Worm (Caenorhabditis elegans) whole organism, L1 larva: ENCODE data around the gene F17E9.4.
"Not testable (repeated sequence)": the region's sequence is repeated elsewhere in the genome, so short reads cannot be mapped to it uniquely, and the experiment has no call there.

Source experiments
- F16B12.6 ChIP-seq: fragments of 150-350 bp; optimal IDR thresholded peaks from 2 replicates; lab custom pipeline; 2014; ENCODE audit warnings: missing biosample characterization, missing genetic modification characterization
- ama-1 ChIP-seq: fragments of 150-350 bp; optimal IDR thresholded peaks from 2 replicates; lab custom pipeline; 2014
- fos-1 ChIP-seq: fragments of 150-350 bp; optimal IDR thresholded peaks from 2 replicates; lab custom pipeline; 2014; ENCODE audit warnings: missing biosample characterization, missing genetic modification characterization
- hlh-4 ChIP-seq: sonication (generic microtip); optimal IDR thresholded peaks from 2 replicates; lab custom pipeline; 2016; ENCODE audit warnings: mild to moderate bottlenecking, missing genetic modification characterization, missing compliant biosample characterization
- pag-3 ChIP-seq: sonication (generic microtip); optimal IDR thresholded peaks from 2 replicates; lab custom pipeline; 2017; ENCODE audit warnings: missing genetic modification characterization, mild to moderate bottlenecking, missing compliant biosample characterization, antibody characterized with exemption, borderline replicate concordance; ENCODE audit not compliant: insufficient read depth
- pqm-1 ChIP-seq: sonication (generic microtip); optimal IDR thresholded peaks from 3 replicates; lab custom pipeline; 2017; ENCODE audit warnings: missing biosample characterization, missing genetic modification characterization
- sup-37 ChIP-seq: fragments of 200-800 bp; sonication (Bioruptor generic); optimal IDR thresholded peaks from 2 replicates; lab custom pipeline; 2018; ENCODE audit warnings: mild to moderate bottlenecking, missing genetic modification characterization, missing compliant biosample characterization
- swsn-7 ChIP-seq: sonication (generic microtip); optimal IDR thresholded peaks from 2 replicates; lab custom pipeline; 2016; ENCODE audit warnings: missing genetic modification characterization, missing compliant biosample characterization
- unc-62 ChIP-seq: fragments of 150-350 bp; optimal IDR thresholded peaks from 2 replicates; lab custom pipeline; 2014; ENCODE audit warnings: missing biosample characterization, missing genetic modification reagents, missing genetic modification characterization
- zag-1 ChIP-seq: fragments of 150-350 bp; optimal IDR thresholded peaks from 2 replicates; lab custom pipeline; 2014; ENCODE audit warnings: missing biosample characterization, missing genetic modification characterization

- not testable (repeated sequence) for TF ChIP-seq zag-1 (tag; lab: Kevin White, UChicago); hlh-4; unc-62; pqm-1 (tag; lab: Kevin White, UChicago); ama-1 (lab: Kevin White, UChicago); F16B12.6 (tag; lab: Kevin White, UChicago); pag-3 (tag; lab: Kevin White, UChicago); swsn-7; fos-1 (tag; lab: Kevin White, UChicago); sup-37 (GFP tag; lab: Kevin White, UChicago)
Measured at ce11 chrIV:8352036-8352435, 3.9 kb downstream of the F17E9.4 start, which contains the start of gene F17E9.16.
